Worm (Caenorhabditis elegans): ENCODE measurements around the gene cal-4.

cal-4 gene

DNA sequence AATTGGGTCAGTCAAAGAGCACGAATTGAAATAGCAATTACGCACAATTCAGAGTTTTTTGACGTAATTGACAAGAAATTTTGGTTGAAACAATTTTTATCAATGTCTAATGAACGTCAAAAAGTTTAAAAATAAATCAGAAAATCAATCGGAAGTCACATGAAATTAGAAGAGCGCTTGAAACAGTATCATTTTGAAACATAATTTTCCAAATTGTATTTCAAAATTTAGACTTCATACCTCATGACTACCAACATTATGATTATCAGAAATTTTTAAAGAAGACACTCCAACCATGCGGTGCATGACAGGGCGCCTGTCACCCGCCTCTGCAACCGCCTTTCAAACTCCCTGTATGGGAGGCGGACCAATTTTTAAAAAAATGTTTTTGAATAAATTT is 7.9 kb upstream of the cal-4 start:
- no peak for TF ChIP-seq nhr-12 (tag; optimal IDR thresholded peaks at IDR 0.05)
- peak; percentile 9 for TF ChIP-seq pha-4 (tag; optimal IDR thresholded peaks at IDR 0.05)
- TF ChIP-seq ceh-9 (tag; optimal IDR thresholded peaks at IDR 0.05), result no peak
- TF ChIP-seq egl-27 (tag; optimal IDR thresholded peaks at IDR 0.05), result no peak
- TF ChIP-seq elt-2 (tag; optimal IDR thresholded peaks at IDR 0.05), result peak; percentile 77
- no peak for TF ChIP-seq R02D3.7 (tag; optimal IDR thresholded peaks at IDR 0.05)
- no peak for TF ChIP-seq egl-5 (tag; optimal IDR thresholded peaks at IDR 0.05)

- TF ChIP-seq aly-2 (tag; optimal IDR thresholded peaks at IDR 0.05) (no peak), elt-2 (tag; optimal IDR thresholded peaks at IDR 0.05) (no peak), egl-27 (tag; optimal IDR thresholded peaks at IDR 0.05) (no peak)
These were observed 6.1 kb upstream of the cal-4 start, which contains the start of gene C02F4.4 for ce11 chrIV:10515128-10515527. Gene C02F4.4 (minus strand): TSS chrIV:10515228.

ce11 chrIV:10518652-10519051 is 2.6 kb upstream of the cal-4 start:
- no peak for TF ChIP-seq tbx-2 (tag; optimal IDR thresholded peaks at IDR 0.05)
- TF ChIP-seq egl-5 (tag; optimal IDR thresholded peaks at IDR 0.05), result no peak
- no peak for TF ChIP-seq zag-1 (tag; optimal IDR thresholded peaks at IDR 0.05)
- no peak for TF ChIP-seq nhr-43 (tag; optimal IDR thresholded peaks at IDR 0.05; ENCODE audit: poor library complexity, severe bottlenecking)
- no peak for TF ChIP-seq ceh-9 (tag; optimal IDR thresholded peaks at IDR 0.05)
- no peak for TF ChIP-seq nhr-76 (tag; optimal IDR thresholded peaks at IDR 0.05)
- no peak for TF ChIP-seq elt-1 (tag; optimal IDR thresholded peaks at IDR 0.05)
- no peak for TF ChIP-seq R02D3.7 (tag; optimal IDR thresholded peaks at IDR 0.05)
- no peak for TF ChIP-seq unc-39 (tag; optimal IDR thresholded peaks at IDR 0.05)
- TF ChIP-seq ceh-28 (tag; optimal IDR thresholded peaks at IDR 0.05), result no peak
- TF ChIP-seq nhr-67 (tag; optimal IDR thresholded peaks at IDR 0.05), result no peak
- TF ChIP-seq ZK546.5 (tag; optimal IDR thresholded peaks at IDR 0.05), result no peak
- TF ChIP-seq pqm-1 (tag; optimal IDR thresholded peaks at IDR 0.05), result no peak
- no peak for TF ChIP-seq ztf-4 (tag; optimal IDR thresholded peaks at IDR 0.05)
- no peak for TF ChIP-seq fkh-10 (GFP tag; optimal IDR thresholded peaks at IDR 0.05)
- TF ChIP-seq lin-39 (tag; optimal IDR thresholded peaks at IDR 0.05), result no peak
- TF ChIP-seq nhr-28 (tag; optimal IDR thresholded peaks at IDR 0.05), result no peak
- TF ChIP-seq nhr-23 (tag; optimal IDR thresholded peaks at IDR 0.05), result no peak
- TF ChIP-seq fos-1 (tag; optimal IDR thresholded peaks at IDR 0.05), result no peak
- no peak for TF ChIP-seq nhr-237 (tag; optimal IDR thresholded peaks at IDR 0.05)

DNA sequence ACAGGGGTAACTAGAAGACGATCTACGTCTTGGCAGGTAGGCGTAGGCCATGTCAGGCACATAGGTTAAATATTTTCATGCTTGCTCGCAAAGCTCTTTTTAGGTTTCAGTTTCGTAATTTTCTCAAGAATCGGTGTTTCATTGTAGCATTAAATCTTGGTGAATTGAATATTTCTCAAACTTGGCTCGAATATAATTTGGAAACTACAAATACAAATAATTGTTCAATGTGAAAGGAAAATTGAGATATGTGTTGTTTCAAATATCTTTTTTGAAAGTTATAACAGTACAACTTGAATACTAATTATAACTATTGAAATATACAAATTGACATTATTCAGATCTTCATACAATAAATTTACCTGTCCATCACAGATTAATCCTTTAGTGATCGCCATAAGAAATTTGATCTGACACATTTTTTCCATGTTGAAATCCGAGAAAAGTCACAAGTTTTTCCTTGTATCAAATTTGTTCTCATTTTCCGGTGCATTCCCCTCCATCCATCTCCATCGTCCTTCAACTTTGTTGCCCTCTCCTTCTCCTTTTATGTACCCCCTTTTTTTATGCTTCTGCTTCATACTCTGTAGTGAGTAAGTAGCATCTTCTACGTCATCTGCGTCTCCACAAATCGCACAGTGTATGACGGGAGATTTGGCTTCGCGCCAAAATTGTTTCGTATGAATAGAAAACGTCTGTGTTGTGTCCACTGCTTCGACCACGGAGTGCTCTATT is 3.1 kb downstream of the cal-4 start, which contains the start of gene C02F4.5:
Gene C02F4.5, minus strand, starts transcription at position 51 of the 735 bp plus-strand sequence.
- TF ChIP-seq lin-15B (tag; optimal IDR thresholded peaks at IDR 0.05) (no peak), nhr-237 (tag; optimal IDR thresholded peaks at IDR 0.05) (no peak), fkh-10 (GFP tag; optimal IDR thresholded peaks at IDR 0.05) (peak; percentile 32), pha-4 (tag; optimal IDR thresholded peaks at IDR 0.05) (no peak), nhr-67 (tag; optimal IDR thresholded peaks at IDR 0.05) (no peak), elt-2 (tag; optimal IDR thresholded peaks at IDR 0.05) (no peak), ceh-28 (tag; optimal IDR thresholded peaks at IDR 0.05) (no peak), nhr-25 (tag; optimal IDR thresholded peaks at IDR 0.05) (no peak), nfya-1 (tag; optimal IDR thresholded peaks at IDR 0.05; ENCODE audit: insufficient read depth) (peak; percentile 32), fos-1 (tag; optimal IDR thresholded peaks at IDR 0.05) (no peak), ceh-82 (tag; optimal IDR thresholded peaks at IDR 0.05) (no peak), nhr-76 (tag; optimal IDR thresholded peaks at IDR 0.05) (no peak), snpc-4 (tag; optimal IDR thresholded peaks at IDR 0.05) (no peak), nhr-11 (tag; optimal IDR thresholded peaks at IDR 0.05) (no peak), nhr-28 (tag; optimal IDR thresholded peaks at IDR 0.05) (no peak), ceh-16 (tag; optimal IDR thresholded peaks at IDR 0.05) (no peak)

DNA sequence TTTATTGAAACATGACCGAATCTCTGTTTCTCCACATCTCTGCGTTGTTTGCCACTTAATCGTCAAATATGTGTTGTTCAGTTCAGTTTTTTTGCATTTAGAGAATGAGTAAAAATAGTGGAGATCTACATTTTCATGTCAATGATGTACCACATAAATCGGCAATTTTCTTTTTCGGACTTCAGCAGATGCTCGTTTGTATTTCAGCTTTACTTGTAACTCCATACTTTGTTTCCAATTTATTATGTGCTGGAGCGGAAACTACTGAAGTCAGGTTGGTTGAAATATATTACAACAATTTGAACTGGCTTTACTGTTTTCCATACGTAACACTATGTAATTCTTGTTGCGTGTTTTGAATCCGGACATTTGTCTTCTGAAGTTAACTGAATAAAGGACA is 9.4 kb downstream of the cal-4 start, which contains the start of gene T07G12.2:
Gene T07G12.2, plus strand, starts transcription at position 62 of the 400 bp plus-strand sequence.
- TF ChIP-seq mml-1 (tag; optimal IDR thresholded peaks at IDR 0.05), result no peak
- no peak for TF ChIP-seq nhr-76 (tag; optimal IDR thresholded peaks at IDR 0.05)
- no peak for TF ChIP-seq fkh-10 (GFP tag; optimal IDR thresholded peaks at IDR 0.05)
- no peak for TF ChIP-seq nfya-1 (tag; optimal IDR thresholded peaks at IDR 0.05; ENCODE audit: insufficient read depth)
- TF ChIP-seq ceh-16 (tag; optimal IDR thresholded peaks at IDR 0.05), result no peak
- no peak for TF ChIP-seq ceh-9 (tag; optimal IDR thresholded peaks at IDR 0.05)
- TF ChIP-seq tbx-2 (tag; optimal IDR thresholded peaks at IDR 0.05), result no peak
- no peak for TF ChIP-seq nhr-67 (tag; optimal IDR thresholded peaks at IDR 0.05)
- TF ChIP-seq daf-12 (tag; optimal IDR thresholded peaks at IDR 0.05), result no peak
- TF ChIP-seq nhr-23 (tag; optimal IDR thresholded peaks at IDR 0.05), result no peak

Measured in whole organism, L3 larva.